Worm (Caenorhabditis elegans) whole organism, midembryonic: ENCODE data around the gene srh-265.

Experiments used
- T22C8.4 ChIP-seq: fragments of 200-800 bp; sonication (Bioruptor generic); IDR thresholded peaks from 2 replicates; pipeline ENCODE4 v1.3.6; 2022; ENCODE audit warnings: missing genetic modification characterization, missing compliant biosample characterization
- cog-1 ChIP-seq: sonication (generic microtip); optimal IDR thresholded peaks from 2 replicates; lab custom pipeline; 2016; ENCODE audit warnings: missing genetic modification characterization, missing compliant biosample characterization
- flt-1 ChIP-seq: fragments of 200-800 bp; sonication (Bioruptor generic); IDR thresholded peaks from 2 replicates; pipeline ENCODE4 v1.3.6; 2022; ENCODE audit warnings: missing genetic modification characterization, missing compliant biosample characterization
- klf-2 ChIP-seq: fragments of 200-800 bp; sonication (Bioruptor generic); conservative IDR thresholded peaks from 2 replicates; pipeline ENCODE4 v1.3.6; 2022; ENCODE audit warnings: missing genetic modification reagents, missing genetic modification characterization, missing compliant biosample characterization
- med-1 ChIP-seq: sonication (generic microtip); optimal IDR thresholded peaks from 2 replicates; lab custom pipeline; 2017; ENCODE audit warnings: missing genetic modification characterization, mild to moderate bottlenecking, missing compliant biosample characterization, antibody characterized with exemption, missing genetic modification reagents; ENCODE audit not compliant: insufficient read depth
- ref-1 ChIP-seq: fragments of 200-800 bp; sonication (Bioruptor generic); conservative IDR thresholded peaks from 2 replicates; pipeline ENCODE4 v1.3.6; 2022; ENCODE audit warnings: missing genetic modification reagents, missing genetic modification characterization, missing compliant biosample characterization
- tab-1 ChIP-seq: fragments of 200-800 bp; sonication (Bioruptor generic); IDR thresholded peaks from 2 replicates; pipeline ENCODE4 v1.3.6; 2022; ENCODE audit warnings: missing genetic modification characterization, missing compliant biosample characterization
- ztf-23 ChIP-seq: fragments of 200-800 bp; sonication (Bioruptor generic); IDR thresholded peaks from 2 replicates; pipeline ENCODE4 v1.3.6; 2022; ENCODE audit warnings: missing genetic modification reagents, missing genetic modification characterization, missing compliant biosample characterization
- ztf-29 ChIP-seq: fragments of 200-800 bp; sonication (Bioruptor generic); IDR thresholded peaks from 2 replicates; pipeline ENCODE4 v1.3.6; 2022; ENCODE audit warnings: missing genetic modification reagents, missing genetic modification characterization, missing compliant biosample characterization

ce11 chrV:15398728-15399127, 17.3 kb upstream of the srh-265 start, which contains the start of gene fbxa-199:
- no peak for TF ChIP-seq tab-1 (GFP tag; lab: Robert Waterston, UW)
- TF ChIP-seq med-1, result no peak
- no peak for TF ChIP-seq ref-1
- no peak for TF ChIP-seq flt-1 (GFP tag; lab: Robert Waterston, UW)
- TF ChIP-seq T22C8.4, result no peak
- no peak for TF ChIP-seq cog-1 (tag; lab: Kevin White, UChicago)
- TF ChIP-seq klf-2 (GFP tag; lab: Robert Waterston, UW), result no peak
- TF ChIP-seq ztf-29 (GFP tag; lab: Robert Waterston, UW), result no peak
- TF ChIP-seq ztf-23 (GFP tag; lab: Robert Waterston, UW), result no peak
